Worm (Caenorhabditis elegans): ENCODE results near the gene F39C12.1.
A peak's percentile ranks its signal among the peaks of the same experiment; 100 is the strongest.

F39C12.1 gene

DNA sequence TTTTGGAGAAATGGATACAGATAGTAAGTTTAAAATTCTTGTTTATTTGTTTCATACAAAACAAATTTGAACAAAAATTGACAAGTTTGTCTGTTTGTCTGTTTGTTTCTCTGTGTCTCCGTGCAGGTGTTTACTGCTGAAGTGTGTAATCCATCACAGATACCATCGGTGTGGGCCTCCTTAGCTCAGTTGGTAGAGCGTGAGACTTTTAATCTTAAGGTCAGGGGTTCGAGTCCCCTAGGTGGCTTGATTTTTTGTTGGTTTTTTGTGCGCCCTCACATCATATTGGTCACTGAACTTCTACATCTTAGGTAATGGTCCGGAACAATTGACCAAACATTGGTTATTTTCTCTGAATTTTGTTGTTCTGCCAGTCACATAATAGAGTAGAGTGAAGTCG lies 64.0 kb downstream of the F39C12.1 start:
- peak in 1 of 2 experiments; percentile 18 for TF ChIP-seq unc-62 (GFP tag; optimal IDR thresholded peaks at IDR 0.05 in 1 of 2)
- no peak for TF ChIP-seq unc-62 (tag; optimal IDR thresholded peaks at IDR 0.05)
- TF ChIP-seq nhr-76 (tag; optimal IDR thresholded peaks at IDR 0.05) = no peak
- TF ChIP-seq F49E8.2 (tag; optimal IDR thresholded peaks at IDR 0.05; ENCODE audit: borderline replicate concordance) = peak; percentile 38
- TF ChIP-seq nhr-42 (GFP tag; IDR thresholded peaks at IDR 0.05) = no peak
- TF ChIP-seq ceh-28 (tag; optimal IDR thresholded peaks at IDR 0.05) = no peak
- peak; percentile 69; the same call in 1 of the 2 replicates for TF ChIP-seq madf-9 (GFP tag; conservative IDR thresholded peaks at IDR 0.05)
- peak; percentile 3 for TF ChIP-seq lir-3 (tag; optimal IDR thresholded peaks at IDR 0.05)
- peak; percentile 70 for TF ChIP-seq dmd-6 (GFP tag; IDR thresholded peaks at IDR 0.05)
- peak; percentile 92 for TF ChIP-seq egl-43 (GFP tag; IDR thresholded peaks at IDR 0.05)
- peak; percentile 43 for TF ChIP-seq gei-8 (GFP tag; optimal IDR thresholded peaks at IDR 0.05)
- TF ChIP-seq lin-38 (GFP tag; IDR thresholded peaks at IDR 0.05) = peak; percentile 76
- TF ChIP-seq ceh-20 (GFP tag; IDR thresholded peaks at IDR 0.05) = peak; percentile 72; the same call in 1 of the 2 replicates
- TF ChIP-seq mes-2 (tag; optimal IDR thresholded peaks at IDR 0.05; ENCODE audit: poor library complexity, severe bottlenecking) = peak; percentile 80
- no peak for TF ChIP-seq ztf-7 (tag; optimal IDR thresholded peaks at IDR 0.05)
- TF ChIP-seq ztf-11 (tag; optimal IDR thresholded peaks at IDR 0.05) = no peak
- peak; percentile 60 for TF ChIP-seq hlh-11 (tag; optimal IDR thresholded peaks at IDR 0.05)
- peak; percentile 92 for TF ChIP-seq F26F4.8 (GFP tag; conservative IDR thresholded peaks at IDR 0.05)
- TF ChIP-seq D1046.2 (GFP tag; IDR thresholded peaks at IDR 0.05) = peak; percentile 60; the same call in 1 of the 2 replicates
- TF ChIP-seq dmd-8 (GFP tag; IDR thresholded peaks at IDR 0.05) = peak; percentile 90
- TF ChIP-seq ceh-82 (tag; optimal IDR thresholded peaks at IDR 0.05) = no peak
- TF ChIP-seq ceh-62 (tag; optimal IDR thresholded peaks at IDR 0.05) = no peak
- TF ChIP-seq vab-7 (GFP tag; IDR thresholded peaks at IDR 0.05) = peak; percentile 85
- no peak for TF ChIP-seq fkh-10 (GFP tag; optimal IDR thresholded peaks at IDR 0.05)
- peak; percentile 61; the same call in 1 of the 2 replicates for TF ChIP-seq mxl-2 (GFP tag; conservative IDR thresholded peaks at IDR 0.05)
- peak; percentile 54 for TF ChIP-seq aly-2 (tag; optimal IDR thresholded peaks at IDR 0.05)
- TF ChIP-seq unc-130 (GFP tag; optimal IDR thresholded peaks at IDR 0.05) = peak; percentile 18
- TF ChIP-seq arid-1 (GFP tag; conservative IDR thresholded peaks at IDR 0.05) = peak; percentile 89
- peak; percentile 51 for TF ChIP-seq F10B5.3 (tag; optimal IDR thresholded peaks at IDR 0.05)
- no peak for TF ChIP-seq unc-39 (tag; optimal IDR thresholded peaks at IDR 0.05)
- TF ChIP-seq zag-1 (tag; optimal IDR thresholded peaks at IDR 0.05) = no peak
- peak; percentile 57 for TF ChIP-seq sdz-12 (GFP tag; optimal IDR thresholded peaks at IDR 0.05)
- TF ChIP-seq ceh-44 (GFP tag; IDR thresholded peaks at IDR 0.05) = 0 out of 2 replicates have a peak, but pooled peaks have one; percentile 24
- peak; percentile 66; the same call in 1 of the 2 replicates for TF ChIP-seq Y48G9A.11 (GFP tag; IDR thresholded peaks at IDR 0.05)
- peak; percentile 25 for TF ChIP-seq spr-1 (tag; optimal IDR thresholded peaks at IDR 0.05)
- peak; percentile 89 for TF ChIP-seq duxl-1 (tag; optimal IDR thresholded peaks at IDR 0.05; ENCODE audit: poor library complexity)
- no peak for TF ChIP-seq nhr-111 (GFP tag; optimal IDR thresholded peaks at IDR 0.05)
- TF ChIP-seq rbr-2 (tag; optimal IDR thresholded peaks at IDR 0.05) = peak; percentile 40
- TF ChIP-seq madf-5 (GFP tag; IDR thresholded peaks at IDR 0.05) = peak; percentile 76 to 77; a peak in 2 of 4 replicates
- TF ChIP-seq dve-1 (tag; optimal IDR thresholded peaks at IDR 0.05; ENCODE audit: insufficient read depth) = peak; percentile 72
- TF ChIP-seq mdt-29 (GFP tag; IDR thresholded peaks at IDR 0.05) = peak; percentile 36; the same call in 1 of the 2 replicates
- no peak for TF ChIP-seq saeg-2 (GFP tag; IDR thresholded peaks at IDR 0.05)
- TF ChIP-seq nhr-28 (tag; optimal IDR thresholded peaks at IDR 0.05) = peak; percentile 23
- peak; percentile 60; the same call in 1 of the 2 replicates for TF ChIP-seq php-3 (GFP tag; IDR thresholded peaks at IDR 0.05)
- 0 out of 2 replicates have a peak, but pooled peaks have one; percentile 70 for TF ChIP-seq Y105C5A.15 (GFP tag; IDR thresholded peaks at IDR 0.05)
- no peak for TF ChIP-seq mdl-1 (tag; optimal IDR thresholded peaks at IDR 0.05)
- TF ChIP-seq lin-15B (tag; optimal IDR thresholded peaks at IDR 0.05) = no peak
- TF ChIP-seq nhr-77 (tag; optimal IDR thresholded peaks at IDR 0.05) = no peak
- TF ChIP-seq ZK337.2 (GFP tag; IDR thresholded peaks at IDR 0.05) = peak; percentile 56; the same call in 1 of the 2 replicates
- peak; percentile 81 for TF ChIP-seq aha-1 (tag)
- TF ChIP-seq lim-7 (GFP tag; IDR thresholded peaks at IDR 0.05) = peak; percentile 98

Data from whole organism, L4 larva.